Fruit fly (Drosophila melanogaster) whole organism, embryonic: Measurements from ENCODE around the gene Smvt.

Source experiments
- BEAF-32 ChIP-seq: fragments of 200-800 bp; sonication (Bioruptor generic); optimal IDR thresholded peaks from 3 replicates; lab custom pipeline; 2017; ENCODE audit warnings: missing biosample characterization, missing genetic modification characterization, mild to moderate bottlenecking, moderate library complexity, missing genetic modification reagents
- Bgb ChIP-seq: fragments of 200-800 bp; sonication (Bioruptor generic); IDR thresholded peaks from 2 replicates; pipeline ENCODE4 v1.3.6; 2022; ENCODE audit warnings: missing biosample characterization, missing genetic modification characterization; ENCODE audit not compliant: partially characterized antibody
- CG10979 ChIP-seq: fragments of 200-800 bp; sonication (Bioruptor generic); optimal IDR thresholded peaks from 2 replicates; lab custom pipeline; 2018; ENCODE audit warnings: missing biosample characterization, mild to moderate bottlenecking, missing genetic modification characterization, moderate library complexity
- CG14050 ChIP-seq: fragments of 200-800 bp; sonication (Bioruptor generic); IDR thresholded peaks from 3 replicates; pipeline ENCODE4 v1.3.6; 2022; ENCODE audit warnings: missing biosample characterization, missing genetic modification characterization
- CG14860 ChIP-seq: fragments of 200-800 bp; sonication (Bioruptor generic); IDR thresholded peaks from 3 replicates; pipeline ENCODE4 v1.3.6; 2022; ENCODE audit warnings: missing biosample characterization, missing genetic modification characterization; ENCODE audit not compliant: partially characterized antibody
- CG15011 ChIP-seq: fragments of 200-800 bp; sonication (Bioruptor generic); optimal IDR thresholded peaks from 3 replicates; lab custom pipeline; 2018; ENCODE audit warnings: missing biosample characterization, mild to moderate bottlenecking, missing genetic modification characterization
- CG16813 ChIP-seq: fragments of 200-800 bp; sonication (Bioruptor generic); IDR thresholded peaks from 3 replicates; pipeline ENCODE4 v1.3.6; 2022; ENCODE audit warnings: missing biosample characterization, missing genetic modification characterization; ENCODE audit not compliant: partially characterized antibody
- CG2120 ChIP-seq: fragments of 200-800 bp; sonication (Bioruptor generic); optimal IDR thresholded peaks from 3 replicates; lab custom pipeline; 2016; ENCODE audit warnings: missing biosample characterization, missing genetic modification characterization
- CG30020 ChIP-seq: fragments of 200-800 bp; optimal IDR thresholded peaks from 2 replicates; lab custom pipeline; 2019; ENCODE audit warnings: missing biosample characterization, mild to moderate bottlenecking, missing genetic modification characterization, moderate library complexity
- CG34376 ChIP-seq: fragments of 200-800 bp; sonication (Bioruptor generic); optimal IDR thresholded peaks from 2 replicates; lab custom pipeline; 2018; ENCODE audit warnings: missing biosample characterization, mild to moderate bottlenecking, missing genetic modification characterization
- CG3847 ChIP-seq: fragments of 200-800 bp; sonication (Bioruptor generic); IDR thresholded peaks from 2 replicates; pipeline ENCODE4 v1.3.6; 2022; ENCODE audit warnings: missing biosample characterization, missing genetic modification characterization
- CG3995 ChIP-seq: fragments of 200-800 bp; sonication (Bioruptor generic); optimal IDR thresholded peaks from 3 replicates; lab custom pipeline; 2016; ENCODE audit warnings: missing biosample characterization, missing genetic modification characterization
- CG5180 ChIP-seq: fragments of 200-800 bp; sonication (Bioruptor generic); optimal IDR thresholded peaks from 3 replicates; lab custom pipeline; 2017; ENCODE audit warnings: missing biosample characterization, missing genetic modification characterization, mild to moderate bottlenecking, moderate library complexity, missing genetic modification reagents
- CG6813 ChIP-seq: fragments of 200-800 bp; sonication (Bioruptor generic); optimal IDR thresholded peaks from 2 replicates; lab custom pipeline; 2017; ENCODE audit warnings: missing biosample characterization, missing genetic modification characterization, mild to moderate bottlenecking, moderate library complexity, missing genetic modification reagents
- CG8924 ChIP-seq: fragments of 200-800 bp; optimal IDR thresholded peaks from 3 replicates; lab custom pipeline; 2019; ENCODE audit warnings: missing biosample characterization, mild to moderate bottlenecking, missing genetic modification characterization, moderate library complexity
- Dbx ChIP-seq: fragments of 200-800 bp; sonication (Bioruptor generic); IDR thresholded peaks from 3 replicates; pipeline ENCODE4 v1.3.6; 2022; ENCODE audit warnings: missing biosample characterization, missing genetic modification characterization
- Doc3 ChIP-seq: fragments of 200-800 bp; sonication (Bioruptor generic); IDR thresholded peaks from 3 replicates; pipeline ENCODE4 v1.3.6; 2022; ENCODE audit warnings: missing biosample characterization, missing genetic modification characterization; ENCODE audit not compliant: partially characterized antibody
- Elba2 ChIP-seq: fragments of 200-800 bp; sonication (Bioruptor generic); optimal IDR thresholded peaks from 3 replicates; lab custom pipeline; 2016; ENCODE audit warnings: missing biosample characterization, missing genetic modification characterization
- Fer2 ChIP-seq: fragments of 200-800 bp; sonication (Bioruptor generic); optimal IDR thresholded peaks from 2 replicates; lab custom pipeline; 2018; ENCODE audit warnings: missing biosample characterization, mild to moderate bottlenecking, missing genetic modification characterization, moderate library complexity
- Hr39 ChIP-seq: fragments of >200 bp; optimal IDR thresholded peaks from 2 replicates; lab custom pipeline; 2017
- Max ChIP-seq: fragments of 200-800 bp; sonication (Bioruptor generic); optimal IDR thresholded peaks from 2 replicates; lab custom pipeline; 2016; ENCODE audit warnings: missing biosample characterization, mild to moderate bottlenecking, missing genetic modification characterization
- Med ChIP-seq: fragments of 200-800 bp; sonication (Bioruptor generic); peaks from one replicate; lab custom pipeline; 2016; ENCODE audit warnings: missing biosample characterization, missing genetic modification characterization, mild to moderate bottlenecking, inconsistent platforms, moderate library complexity
- Nf-YA ChIP-seq: fragments of 200-800 bp; sonication (Bioruptor generic); IDR thresholded peaks from 2 replicates; pipeline ENCODE4 v1.3.6; 2022; ENCODE audit warnings: missing biosample characterization, missing genetic modification characterization
- Poxn ChIP-seq: fragments of 200-800 bp; sonication (Bioruptor generic); IDR thresholded peaks from 2 replicates; pipeline ENCODE4 v1.3.6; 2022; ENCODE audit warnings: missing biosample characterization, missing genetic modification characterization
- Ptx1 ChIP-seq: fragments of 200-800 bp; sonication (Bioruptor generic); IDR thresholded peaks from 2 replicates; pipeline ENCODE4 v1.3.6; 2022; ENCODE audit warnings: missing biosample characterization, missing genetic modification characterization
- Rfx ChIP-seq: fragments of 200-800 bp; sonication (Bioruptor generic); IDR thresholded peaks from 2 replicates; pipeline ENCODE4 v1.3.6; 2022; ENCODE audit warnings: missing biosample characterization, missing genetic modification characterization
- Scr ChIP-seq: fragments of 200-800 bp; sonication (Bioruptor generic); IDR thresholded peaks from 2 replicates; pipeline ENCODE4 v1.3.6; 2022; ENCODE audit warnings: missing biosample characterization, missing genetic modification characterization; ENCODE audit not compliant: partially characterized antibody
- Sry-δ ChIP-seq: fragments of 200-800 bp; sonication (Bioruptor generic); optimal IDR thresholded peaks from 2 replicates; lab custom pipeline; 2016; ENCODE audit warnings: missing biosample characterization, missing genetic modification characterization
- Ssrp ChIP-seq: fragments of 200-800 bp; sonication (Bioruptor generic); optimal IDR thresholded peaks from 2 replicates; lab custom pipeline; 2018; ENCODE audit warnings: missing biosample characterization, mild to moderate bottlenecking, missing genetic modification characterization, moderate library complexity
- ab ChIP-seq: fragments of 200-800 bp; sonication (Bioruptor generic); optimal IDR thresholded peaks from 2 replicates; lab custom pipeline; 2016; ENCODE audit warnings: missing biosample characterization, missing genetic modification characterization
- amos ChIP-seq: fragments of 200-800 bp; sonication (Bioruptor generic); IDR thresholded peaks from 2 replicates; pipeline ENCODE4 v1.3.6; 2022; ENCODE audit warnings: missing biosample characterization, missing genetic modification characterization; ENCODE audit not compliant: partially characterized antibody
- aop ChIP-seq: fragments of 200-800 bp; sonication (Bioruptor generic); IDR thresholded peaks from 2 replicates; pipeline ENCODE4 v1.3.6; 2022; ENCODE audit warnings: missing biosample characterization, missing genetic modification characterization
- chinmo ChIP-seq: fragments of 200-800 bp; sonication (Bioruptor generic); IDR thresholded peaks from 4 replicates; pipeline ENCODE4 v1.3.6; 2022; ENCODE audit warnings: missing biosample characterization, missing genetic modification characterization; ENCODE audit not compliant: partially characterized antibody
- danr ChIP-seq: fragments of 200-800 bp; sonication (Bioruptor generic); IDR thresholded peaks from 2 replicates; pipeline ENCODE4 v1.3.6; 2022; ENCODE audit warnings: missing biosample characterization, missing genetic modification characterization
- fru ChIP-seq: fragments of >200 bp; optimal IDR thresholded peaks from 2 replicates; lab custom pipeline; 2017
- grau ChIP-seq: fragments of 200-800 bp; optimal IDR thresholded peaks from 3 replicates; lab custom pipeline; 2019; ENCODE audit warnings: missing biosample characterization, mild to moderate bottlenecking, missing genetic modification characterization, moderate library complexity
- lola ChIP-seq, 3 experiments: fragments of >200 bp in 2 of 3; fragments of 200-800 bp in 1 of 3; sonication (Bioruptor generic) in 1 of 3; optimal IDR thresholded peaks; 2 replicates each; lab custom pipeline; 2017 to 2019; ENCODE audit warnings: missing biosample characterization in 3 of 3, missing genetic modification characterization in 3 of 3, mild to moderate bottlenecking in 1 of 3, moderate library complexity in 1 of 3
- nerfin-1 ChIP-seq: fragments of 200-800 bp; sonication (Bioruptor generic); optimal IDR thresholded peaks from 3 replicates; lab custom pipeline; 2019; ENCODE audit warnings: missing biosample characterization, mild to moderate bottlenecking, missing genetic modification characterization, moderate library complexity
- onecut ChIP-seq: fragments of 200-800 bp; sonication (Bioruptor generic); IDR thresholded peaks from 2 replicates; pipeline ENCODE4 v1.3.6; 2022; ENCODE audit warnings: missing biosample characterization, missing genetic modification characterization
- p53 ChIP-seq: fragments of 200-800 bp; sonication (Bioruptor generic); optimal IDR thresholded peaks from 2 replicates; lab custom pipeline; 2016; ENCODE audit warnings: missing biosample characterization, missing genetic modification characterization
- pb ChIP-seq: fragments of 200-800 bp; sonication (Bioruptor generic); optimal IDR thresholded peaks from 3 replicates; lab custom pipeline; 2016; ENCODE audit warnings: missing biosample characterization, missing genetic modification characterization
- prd ChIP-seq, 3 experiments: fragments of >200 bp in 2 of 3; fragments of 200-800 bp in 1 of 3; sonication (Bioruptor generic) in 1 of 3; optimal IDR thresholded peaks in 2 of 3; IDR thresholded peaks in 1 of 3; 2 replicates in 2 of 3; 3 replicates in 1 of 3; pipeline versions ENCODE4 v1.3.6 to Lab custom; 2017 to 2022; ENCODE audit warnings: missing biosample characterization in 1 of 3, missing genetic modification characterization in 1 of 3
- row ChIP-seq: fragments of 200-800 bp; sonication (Bioruptor generic); IDR thresholded peaks from 3 replicates; pipeline ENCODE4 v1.3.6; 2022; ENCODE audit warnings: missing biosample characterization, missing genetic modification characterization
- sim ChIP-seq: fragments of 200-800 bp; sonication (Bioruptor generic); IDR thresholded peaks from 2 replicates; pipeline ENCODE4 v1.3.6; 2022; ENCODE audit warnings: missing biosample characterization, missing genetic modification characterization
- slp2 ChIP-seq: fragments of 200-800 bp; sonication (Bioruptor generic); optimal IDR thresholded peaks from 2 replicates; lab custom pipeline; 2016; ENCODE audit warnings: missing biosample characterization, missing genetic modification characterization
- stwl ChIP-seq: fragments of 200-800 bp; sonication (Bioruptor generic); optimal IDR thresholded peaks from 3 replicates; lab custom pipeline; 2018; ENCODE audit warnings: missing biosample characterization, mild to moderate bottlenecking, missing genetic modification characterization, moderate library complexity
- ttk ChIP-seq: fragments of 200-800 bp; sonication (Bioruptor generic); IDR thresholded peaks from 2 replicates; pipeline ENCODE4 v2.1.2; 2022; ENCODE audit warnings: missing biosample characterization, missing genetic modification characterization
- tup ChIP-seq: fragments of 200-800 bp; sonication (Bioruptor generic); optimal IDR thresholded peaks from 2 replicates; lab custom pipeline; 2016; ENCODE audit warnings: missing biosample characterization, mild to moderate bottlenecking, missing genetic modification characterization, moderate library complexity

Smvt gene

DNA sequence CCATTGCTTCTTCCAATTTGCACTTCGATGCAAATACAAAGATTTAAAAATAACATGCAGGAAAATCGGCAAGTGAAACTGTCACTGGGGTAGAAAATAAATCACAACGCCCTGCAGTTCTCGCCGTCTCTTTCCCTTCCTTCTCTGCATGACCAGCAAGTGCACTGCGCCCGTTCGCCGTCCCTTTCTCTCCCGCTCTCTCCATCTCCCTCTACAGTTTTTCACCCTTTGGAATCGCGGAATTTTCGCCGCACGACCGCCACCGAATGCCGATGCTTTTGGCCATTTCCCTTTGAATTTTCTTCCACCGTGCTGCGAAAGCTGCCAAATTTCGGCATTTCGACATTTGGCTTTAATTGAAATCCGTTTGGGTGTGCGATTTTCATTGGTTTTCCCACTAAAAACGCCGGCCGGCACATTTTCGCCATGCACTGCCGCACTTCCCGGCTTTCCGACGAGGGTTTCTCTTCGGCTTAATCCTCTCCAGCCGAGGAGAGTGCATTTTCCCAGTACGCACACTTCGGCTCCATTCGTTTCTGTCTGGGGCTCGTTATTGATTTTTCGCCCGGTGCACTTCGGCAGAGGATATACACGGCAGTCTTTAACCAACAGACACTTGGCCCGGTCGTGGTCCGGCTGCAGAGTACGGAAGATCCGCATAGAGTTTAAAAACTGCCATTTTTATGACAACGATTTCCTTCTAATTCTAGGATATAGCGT lies 22.2 kb downstream of the Smvt start (continued):
- TF ChIP-seq Dbx (no peak), CG3847 (GFP tag; lab: Robert Waterston, UW) (no peak), CG14050 (GFP tag; lab: Robert Waterston, UW) (no peak), Fer2 (tag; lab: Kevin White, UChicago) (no peak), CG14860 (no peak), CG6813 (GFP tag; lab: Kevin White, UChicago) (no peak), Ptx1 (GFP tag; lab: Robert Waterston, UW) (no peak), aop (no peak), slp2 (GFP tag; lab: Kevin White, UChicago) (no peak), onecut (GFP tag; lab: Robert Waterston, UW) (peak; percentile 93), tup (GFP tag; lab: Kevin White, UChicago) (no peak), nerfin-1 (tag; lab: Kevin White, UChicago) (peak; percentile 96), Ssrp (tag; lab: Kevin White, UChicago) (no peak), CG34376 (GFP tag; lab: Kevin White, UChicago) (no peak), p53 (GFP tag; lab: Kevin White, UChicago) (no peak), CG15011 (no peak), fru (lab: Kevin White, UChicago) (no peak), Rfx (GFP tag; lab: Robert Waterston, UW) (no peak), CG16813 (GFP tag; lab: Robert Waterston, UW) (no peak), CG10979 (no peak), Poxn (GFP tag; lab: Robert Waterston, UW) (no peak), ttk (GFP tag; lab: Robert Waterston, UW) (no peak), CG3995 (no peak), CG5180 (GFP tag; lab: Kevin White, UChicago) (no peak), Nf-YA (GFP tag; lab: Robert Waterston, UW) (no peak), pb (GFP tag; lab: Kevin White, UChicago) (no peak), ab (GFP tag; lab: Kevin White, UChicago) (no peak)
- TF ChIP-seq, all 482 proteins: peak for 11

DNA sequence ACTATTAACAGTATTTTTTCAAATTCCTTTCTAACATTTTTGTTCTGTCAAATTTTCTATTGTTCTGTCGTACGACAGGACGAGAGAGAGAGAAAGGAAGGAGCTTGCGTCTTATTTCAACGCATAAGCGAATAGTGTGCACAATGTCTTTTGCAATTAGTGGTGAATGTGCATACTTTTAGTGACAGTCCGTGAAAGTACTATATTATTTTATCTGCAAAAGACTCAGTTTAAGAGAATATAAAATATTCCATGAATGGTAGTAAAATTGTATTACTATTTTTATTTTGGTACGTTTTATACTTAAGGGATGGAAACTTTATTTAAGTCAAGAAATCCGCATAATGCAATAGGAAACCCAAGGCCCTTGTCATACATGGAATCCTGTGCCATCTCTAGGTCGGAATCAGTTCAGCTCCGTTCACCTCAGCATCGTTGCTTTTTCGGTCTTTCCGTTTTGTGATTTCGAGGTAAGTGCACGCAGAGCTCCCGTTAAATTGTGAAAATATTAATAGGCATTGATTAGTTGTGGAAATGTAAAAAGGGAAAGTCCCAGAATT lies 23.2 kb downstream of the Smvt start, which contains the start of gene eEF1alpha2:
Gene eEF1alpha2 (plus strand): TSS at position 409 of the 560 bp plus-strand sequence.
- TF ChIP-seq Max (GFP tag; lab: Kevin White, UChicago) (peak; percentile 2), Elba2 (GFP tag; lab: Kevin White, UChicago) (peak; percentile 53), stwl (tag; lab: Kevin White, UChicago) (peak; percentile 20), CG16813 (GFP tag; lab: Robert Waterston, UW) (0 out of 3 replicates have a peak, but pooled peaks have one; percentile 22), amos (GFP tag; lab: Robert Waterston, UW) (0 out of 2 replicates have a peak, but pooled peaks have one; percentile 17), Bgb (GFP tag; lab: Robert Waterston, UW) (0 out of 2 replicates have a peak, but pooled peaks have one; percentile 30), Med (peak; percentile 56), lola (GFP tag; optimal IDR thresholded peaks at IDR 0.05; lab: Kevin White, UChicago) (peak in 1 of 3 experiments; percentile 10), CG8924 (tag; lab: Kevin White, UChicago) (no peak), Scr (GFP tag; lab: Robert Waterston, UW) (peak; percentile 53), prd (optimal IDR thresholded peaks at IDR 0.05; lab: Kevin White, UChicago) (no peak), prd (GFP tag; IDR thresholded peaks at IDR 0.05; lab: Robert Waterston, UW) (peak; percentile 21; the same call in 1 of the 3 replicates), danr (GFP tag; lab: Robert Waterston, UW) (no peak), CG2120 (GFP tag; lab: Kevin White, UChicago) (peak; percentile 14), BEAF-32 (GFP tag; lab: Kevin White, UChicago) (peak; percentile 47), Sry-δ (GFP tag; lab: Kevin White, UChicago) (peak; percentile 66), sim (GFP tag; lab: Robert Waterston, UW) (no peak), Doc3 (GFP tag; lab: Robert Waterston, UW) (0 out of 3 replicates have a peak, but pooled peaks have one; percentile 11), Hr39 (no peak), row (GFP tag; lab: Robert Waterston, UW) (peak; percentile 58; the same call in 2 of the 3 replicates), grau (tag; lab: Kevin White, UChicago) (no peak), CG30020 (peak; percentile 55), chinmo (GFP tag; lab: Robert Waterston, UW) (no peak)
